Worm (Caenorhabditis elegans) whole organism, young adult: ENCODE results near the gene ugt-58.

Experiments used
- C17E4.6 ChIP-seq: fragments of 200-800 bp; sonication (Bioruptor generic); IDR thresholded peaks from 2 replicates; pipeline ENCODE4 v1.3.6; 2022; ENCODE audit warnings: missing genetic modification reagents, missing genetic modification characterization, missing compliant biosample characterization
- F37B4.10 ChIP-seq: fragments of 200-800 bp; sonication (Bioruptor generic); IDR thresholded peaks from 2 replicates; pipeline ENCODE4 v1.3.6; 2022; ENCODE audit warnings: missing genetic modification characterization, missing compliant biosample characterization
- F49E8.2 ChIP-seq: sonication (generic microtip); optimal IDR thresholded peaks from 3 replicates; lab custom pipeline; 2017; ENCODE audit warnings: missing genetic modification characterization, mild to moderate bottlenecking, missing compliant biosample characterization, antibody characterized with exemption, moderate library complexity; ENCODE audit not compliant: insufficient read depth
- F57A8.1 ChIP-seq: fragments of 200-800 bp; sonication (Bioruptor generic); optimal IDR thresholded peaks from 2 replicates; lab custom pipeline; 2018; ENCODE audit warnings: mild to moderate bottlenecking, missing genetic modification characterization, moderate library complexity, missing compliant biosample characterization
- T26A5.8 ChIP-seq: sonication (generic microtip); optimal IDR thresholded peaks from 2 replicates; lab custom pipeline; 2016; ENCODE audit warnings: missing genetic modification characterization, missing compliant biosample characterization
- Y56A3A.18 ChIP-seq: fragments of 200-800 bp; sonication (Bioruptor generic); IDR thresholded peaks from 2 replicates; pipeline ENCODE4 v1.3.6; 2022; ENCODE audit warnings: missing genetic modification reagents, missing genetic modification characterization, missing compliant biosample characterization
- Y95B8A.8 ChIP-seq: fragments of 200-800 bp; sonication (Bioruptor generic); IDR thresholded peaks from 2 replicates; pipeline ENCODE4 v1.3.6; 2022; ENCODE audit warnings: missing genetic modification reagents, missing genetic modification characterization, missing compliant biosample characterization
- attf-3 ChIP-seq: fragments of 200-800 bp; sonication (Bioruptor generic); conservative IDR thresholded peaks from 2 replicates; pipeline ENCODE4 v1.3.6; 2022; ENCODE audit warnings: missing genetic modification reagents, missing genetic modification characterization, missing compliant biosample characterization
- attf-5 ChIP-seq: fragments of 200-800 bp; sonication (Bioruptor generic); optimal IDR thresholded peaks from 2 replicates; lab custom pipeline; 2018; ENCODE audit warnings: mild to moderate bottlenecking, missing genetic modification characterization, missing compliant biosample characterization
- ceh-27 ChIP-seq: fragments of 200-800 bp; sonication (Bioruptor generic); optimal IDR thresholded peaks from 2 replicates; lab custom pipeline; 2018; ENCODE audit warnings: mild to moderate bottlenecking, missing genetic modification characterization, moderate library complexity, missing compliant biosample characterization
- ceh-58 ChIP-seq: fragments of 200-800 bp; sonication (Bioruptor generic); IDR thresholded peaks from 2 replicates; pipeline ENCODE4 v1.3.6; 2022; ENCODE audit warnings: missing genetic modification characterization, missing compliant biosample characterization
- ceh-79 ChIP-seq: sonication (generic microtip); optimal IDR thresholded peaks from 2 replicates; lab custom pipeline; 2017; ENCODE audit warnings: mild to moderate bottlenecking, missing genetic modification characterization, missing compliant biosample characterization
- ceh-91 ChIP-seq: fragments of 200-800 bp; sonication (Bioruptor generic); IDR thresholded peaks from 2 replicates; pipeline ENCODE4 v1.3.6; 2022; ENCODE audit warnings: missing genetic modification reagents, missing genetic modification characterization, missing compliant biosample characterization
- die-1 ChIP-seq: sonication (generic microtip); optimal IDR thresholded peaks from 2 replicates; lab custom pipeline; 2016; ENCODE audit warnings: missing genotype, mild to moderate bottlenecking, missing genetic modification characterization, missing compliant biosample characterization
- dox-1 ChIP-seq: fragments of 200-800 bp; sonication (Bioruptor generic); IDR thresholded peaks from 2 replicates; pipeline ENCODE4 v1.3.6; 2022; ENCODE audit warnings: missing genetic modification reagents, missing genetic modification characterization, missing compliant biosample characterization
- dpff-1 ChIP-seq: sonication (generic microtip); optimal IDR thresholded peaks from 2 replicates; lab custom pipeline; 2017; ENCODE audit warnings: mild to moderate bottlenecking, missing genetic modification characterization, missing compliant biosample characterization
- egl-44 ChIP-seq: fragments of 200-800 bp; sonication (Bioruptor generic); IDR thresholded peaks from 2 replicates; pipeline ENCODE4 v1.3.6; 2022; ENCODE audit warnings: missing genetic modification reagents, missing genetic modification characterization, missing compliant biosample characterization
- him-1 ChIP-seq: sonication (generic microtip); optimal IDR thresholded peaks from 2 replicates; lab custom pipeline; 2016; ENCODE audit warnings: missing genotype, missing genetic modification reagents, missing genetic modification characterization, missing compliant biosample characterization
- hlh-26 ChIP-seq: fragments of 200-800 bp; sonication (Bioruptor generic); conservative IDR thresholded peaks from 2 replicates; pipeline ENCODE4 v1.3.6; 2022; ENCODE audit warnings: missing genetic modification reagents, missing genetic modification characterization, missing compliant biosample characterization
- hrde-1 ChIP-seq: sonication (generic microtip); optimal IDR thresholded peaks from 2 replicates; lab custom pipeline; 2016; ENCODE audit warnings: missing genetic modification characterization, mild to moderate bottlenecking, missing compliant biosample characterization, moderate library complexity, missing genotype, missing genetic modification reagents, borderline replicate concordance
- lin-35 ChIP-seq, 3 experiments: fragments of 150-350 bp in 2 of 3; sonication (generic microtip) in 1 of 3; optimal IDR thresholded peaks; 2 replicates each; lab custom pipeline; 2014 to 2018; ENCODE audit warnings: missing biosample characterization in 3 of 3, missing genetic modification characterization in 3 of 3, missing genetic modification reagents in 3 of 3
- lin-40 ChIP-seq: sonication (generic microtip); optimal IDR thresholded peaks from 2 replicates; lab custom pipeline; 2016; ENCODE audit warnings: missing genetic modification characterization, mild to moderate bottlenecking, missing compliant biosample characterization, missing genotype, missing genetic modification reagents
- lsl-1 ChIP-seq: fragments of 200-800 bp; sonication (Bioruptor generic); optimal IDR thresholded peaks from 2 replicates; lab custom pipeline; 2018; ENCODE audit warnings: mild to moderate bottlenecking, missing genetic modification characterization, moderate library complexity, missing compliant biosample characterization
- madf-8 ChIP-seq: fragments of 200-800 bp; sonication (Bioruptor generic); conservative IDR thresholded peaks from 2 replicates; pipeline ENCODE4 v1.3.6; 2022; ENCODE audit warnings: missing genetic modification reagents, missing genetic modification characterization, missing compliant biosample characterization
- snpc-1.1 ChIP-seq: sonication (generic microtip); optimal IDR thresholded peaks from 2 replicates; lab custom pipeline; 2017; ENCODE audit warnings: missing genetic modification characterization, mild to moderate bottlenecking, missing compliant biosample characterization, antibody characterized with exemption, moderate library complexity, missing genotype, missing genetic modification reagents; ENCODE audit not compliant: insufficient read depth
- sptf-2 ChIP-seq: fragments of 200-800 bp; sonication (Bioruptor generic); optimal IDR thresholded peaks from 2 replicates; lab custom pipeline; 2018; ENCODE audit warnings: mild to moderate bottlenecking, missing genetic modification characterization, missing compliant biosample characterization
- xnd-1 ChIP-seq: sonication (generic microtip); optimal IDR thresholded peaks from 2 replicates; lab custom pipeline; 2016; ENCODE audit warnings: missing genotype, missing genetic modification reagents, missing genetic modification characterization, missing compliant biosample characterization
- ztf-22 ChIP-seq: fragments of 200-800 bp; sonication (Bioruptor generic); optimal IDR thresholded peaks from 2 replicates; lab custom pipeline; 2018; ENCODE audit warnings: mild to moderate bottlenecking, missing genetic modification characterization, moderate library complexity, missing compliant biosample characterization
- ztf-6 ChIP-seq: fragments of 200-800 bp; sonication (Bioruptor generic); IDR thresholded peaks from 2 replicates; pipeline ENCODE4 v1.3.6; 2022; ENCODE audit warnings: missing genetic modification reagents, missing genetic modification characterization, missing compliant biosample characterization

The ugt-58 gene

ce11 chrII:9560895-9561294 is 25.7 kb downstream of the ugt-58 start:
- peak; percentile 12 for TF ChIP-seq lin-40 (tag; lab: Kevin White, UChicago)
- no peak for TF ChIP-seq lin-35 (GFP tag; optimal IDR thresholded peaks at IDR 0.05; lab: Kevin White, UChicago)
- TF ChIP-seq ceh-27 (GFP tag; lab: Kevin White, UChicago) = peak; percentile 23

ce11 chrII:9559929-9560328 is 26.7 kb downstream of the ugt-58 start, which contains the start of gene F35H8.4:
Gene F35H8.4, minus strand, starts transcription at chrII:9560029.
- TF ChIP-seq egl-44 = no peak
- TF ChIP-seq T26A5.8 (tag; lab: Kevin White, UChicago) = no peak
- TF ChIP-seq F49E8.2 (tag; lab: Kevin White, UChicago) = no peak
- TF ChIP-seq ceh-79 (tag; lab: Kevin White, UChicago) = no peak
- no peak for TF ChIP-seq ztf-22
- TF ChIP-seq dpff-1 = no peak
- no peak for TF ChIP-seq dox-1 (GFP tag; lab: Robert Waterston, UW)
- no peak for TF ChIP-seq sptf-2 (GFP tag; lab: Kevin White, UChicago)
- TF ChIP-seq hrde-1 (tag; lab: Kevin White, UChicago) = no peak

ce11 chrII:9558906-9559305 is 27.7 kb downstream of the ugt-58 start:
- TF ChIP-seq Y56A3A.18 (GFP tag; lab: Robert Waterston, UW) = no peak

ce11 chrII:9557437-9558150 is 29.0 kb downstream of the ugt-58 start, which contains the start of gene zfp-2:
Gene zfp-2, plus strand, starts transcription at chrII:9557650.
- TF ChIP-seq C17E4.6 (GFP tag; lab: Robert Waterston, UW) (no peak), F37B4.10 (no peak), madf-8 (GFP tag; lab: Robert Waterston, UW) (no peak), xnd-1 (no peak), snpc-1.1 (tag; lab: Kevin White, UChicago) (no peak), attf-5 (no peak), ceh-91 (GFP tag; lab: Robert Waterston, UW) (no peak), attf-3 (GFP tag; lab: Robert Waterston, UW) (peak; percentile 90), F57A8.1 (GFP tag; lab: Kevin White, UChicago) (no peak)

ce11 chrII:9556582-9556981 is 30.0 kb downstream of the ugt-58 start:
- TF ChIP-seq ztf-6 (GFP tag; lab: Robert Waterston, UW) (no peak), ceh-58 (GFP tag; lab: Robert Waterston, UW) (no peak), him-1 (tag; lab: Kevin White, UChicago) (no peak), hlh-26 (GFP tag; lab: Robert Waterston, UW) (no peak), F37B4.10 (no peak), die-1 (tag; lab: Kevin White, UChicago) (no peak), lsl-1 (GFP tag; lab: Kevin White, UChicago) (no peak), Y95B8A.8 (no peak)
